Fruit fly (Drosophila melanogaster): Measurements from ENCODE around the gene rept.

dm6 chr3L:19229491-19229890, 25.6 kb upstream of the rept start:
- TF ChIP-seq CG4318 (GFP tag; optimal IDR thresholded peaks at IDR 0.05), result no peak
- TF ChIP-seq CG10669 (GFP tag; optimal IDR thresholded peaks at IDR 0.05), result no peak
- TF ChIP-seq Gug (GFP tag; IDR thresholded peaks at IDR 0.05), result no peak
- TF ChIP-seq CG3919 (GFP tag; optimal IDR thresholded peaks at IDR 0.05), result no peak
- no peak for TF ChIP-seq spab (GFP tag; optimal IDR thresholded peaks at IDR 0.05)
- no peak for TF ChIP-seq Hr39 (GFP tag; optimal IDR thresholded peaks at IDR 0.05)
- no peak for TF ChIP-seq CG11294 (GFP tag; IDR thresholded peaks at IDR 0.05)
- TF ChIP-seq net (GFP tag; optimal IDR thresholded peaks at IDR 0.05), result no peak
- no peak for TF ChIP-seq CG15336 (GFP tag; IDR thresholded peaks at IDR 0.05)
- TF ChIP-seq ss (GFP tag; optimal IDR thresholded peaks at IDR 0.05), result no peak

Data from whole organism, prepupa.